Fruit fly (Drosophila melanogaster) whole organism, embryonic: Measurements from ENCODE around the gene Cep290.

Experiments
- CG17568 ChIP-seq: fragments of 200-800 bp; sonication (Bioruptor generic); optimal IDR thresholded peaks from 2 replicates; lab custom pipeline; 2018; ENCODE audit warnings: missing biosample characterization, mild to moderate bottlenecking, missing genetic modification characterization, moderate library complexity
- D ChIP-seq, 2 experiments: fragments of 200-800 bp in 1 of 2; fragments of >200 bp in 1 of 2; sonication (Bioruptor generic) in 1 of 2; optimal IDR thresholded peaks; 2 replicates in 1 of 2; 3 replicates in 1 of 2; lab custom pipeline; 2017; ENCODE audit warnings: mild to moderate bottlenecking in 1 of 2, missing biosample characterization in 1 of 2, missing genetic modification characterization in 1 of 2, missing genetic modification reagents in 1 of 2
- GATAe ChIP-seq: fragments of 200-800 bp; sonication (Bioruptor generic); conservative IDR thresholded peaks from 2 replicates; pipeline ENCODE4 v1.3.6; 2022; ENCODE audit warnings: missing biosample characterization, missing genetic modification characterization
- amos ChIP-seq: fragments of 200-800 bp; sonication (Bioruptor generic); IDR thresholded peaks from 2 replicates; pipeline ENCODE4 v1.3.6; 2022; ENCODE audit warnings: missing biosample characterization, missing genetic modification characterization; ENCODE audit not compliant: partially characterized antibody
- dpn ChIP-seq, 2 experiments: fragments of 200-800 bp; sonication (Bioruptor generic); optimal IDR thresholded peaks; 3 replicates each; lab custom pipeline; 2016; ENCODE audit warnings: missing biosample characterization in 2 of 2, missing genetic modification characterization in 2 of 2
- esg ChIP-seq: fragments of 200-800 bp; sonication (Bioruptor generic); conservative IDR thresholded peaks from 2 replicates; pipeline ENCODE4 v1.3.6; 2022; ENCODE audit warnings: missing biosample characterization, missing genetic modification characterization
- nau ChIP-seq: fragments of 200-800 bp; sonication (Bioruptor generic); optimal IDR thresholded peaks from 3 replicates; lab custom pipeline; 2017; ENCODE audit warnings: missing biosample characterization, mild to moderate bottlenecking, missing genetic modification characterization, missing genetic modification reagents
- sim ChIP-seq: fragments of 200-800 bp; sonication (Bioruptor generic); IDR thresholded peaks from 2 replicates; pipeline ENCODE4 v1.3.6; 2022; ENCODE audit warnings: missing biosample characterization, missing genetic modification characterization

DNA sequence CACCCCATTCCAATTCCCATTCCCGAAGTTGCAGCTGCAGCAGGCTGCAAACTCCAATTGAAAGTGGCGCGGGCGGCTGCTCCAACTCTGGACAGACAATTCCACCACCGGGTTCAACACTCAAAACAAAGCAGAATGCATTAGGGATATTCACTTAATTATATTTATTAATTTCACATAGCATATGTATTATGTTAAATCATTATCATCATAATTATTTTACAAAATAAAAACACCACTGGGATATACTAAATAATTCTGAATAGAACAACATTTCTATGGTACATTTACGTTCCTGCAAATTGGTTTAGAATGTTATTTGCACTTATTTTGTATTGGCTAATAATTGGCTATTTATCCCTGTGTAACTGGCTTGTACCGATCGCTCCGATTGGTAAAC is 36.3 kb upstream of the Cep290 start:
- TF ChIP-seq sim (GFP tag; lab: Robert Waterston, UW) (no peak), nau (GFP tag; lab: Kevin White, UChicago) (no peak), CG17568 (GFP tag; lab: Kevin White, UChicago) (no peak), dpn (GFP tag; optimal IDR thresholded peaks at IDR 0.05; lab: Kevin White, UChicago) (no peak), esg (GFP tag; lab: Robert Waterston, UW) (no peak), D (optimal IDR thresholded peaks at IDR 0.05; lab: Kevin White, UChicago) (no peak), D (GFP tag; optimal IDR thresholded peaks at IDR 0.05; lab: Kevin White, UChicago) (no peak), amos (no peak), GATAe (GFP tag; lab: Robert Waterston, UW) (no peak)
